Worm (Caenorhabditis elegans) whole organism, late embryonic: ENCODE data around the gene cpg-8.

Experiments
- C08G9.2 ChIP-seq: sonication (generic microtip); optimal IDR thresholded peaks from 2 replicates; lab custom pipeline; 2016; ENCODE audit warnings: mild to moderate bottlenecking, missing genetic modification characterization, moderate library complexity, missing compliant biosample characterization
- F13H6.1 ChIP-seq: sonication (generic microtip); optimal IDR thresholded peaks from 2 replicates; lab custom pipeline; 2016; ENCODE audit warnings: missing genetic modification characterization, missing compliant biosample characterization
- K02D7.2 ChIP-seq: sonication (generic microtip); optimal IDR thresholded peaks from 2 replicates; lab custom pipeline; 2017; ENCODE audit warnings: mild to moderate bottlenecking, missing genetic modification characterization, missing compliant biosample characterization
- K09A11.1 ChIP-seq: sonication (generic microtip); optimal IDR thresholded peaks from 2 replicates; lab custom pipeline; 2017; ENCODE audit warnings: antibody characterized with exemption, mild to moderate bottlenecking, missing genetic modification characterization, missing compliant biosample characterization; ENCODE audit not compliant: insufficient read depth
- T23F11.4 ChIP-seq: fragments of 200-800 bp; sonication (Bioruptor generic); optimal IDR thresholded peaks from 2 replicates; lab custom pipeline; 2018; ENCODE audit warnings: mild to moderate bottlenecking, missing genetic modification characterization, missing compliant biosample characterization
- Y22D7AL.16 ChIP-seq: sonication (generic microtip); optimal IDR thresholded peaks from 2 replicates; lab custom pipeline; 2016; ENCODE audit warnings: missing genetic modification characterization, missing compliant biosample characterization
- ceh-18 ChIP-seq: sonication (generic microtip); optimal IDR thresholded peaks from 2 replicates; lab custom pipeline; 2016; ENCODE audit warnings: missing genetic modification characterization, missing compliant biosample characterization
- ceh-22 ChIP-seq: sonication (generic microtip); optimal IDR thresholded peaks from 2 replicates; lab custom pipeline; 2017; ENCODE audit warnings: missing biosample characterization, missing genetic modification characterization
- ceh-24 ChIP-seq: sonication (generic microtip); optimal IDR thresholded peaks from 2 replicates; lab custom pipeline; 2016; ENCODE audit warnings: mild to moderate bottlenecking, missing genetic modification characterization, missing compliant biosample characterization
- ceh-34 ChIP-seq: sonication (generic microtip); optimal IDR thresholded peaks from 2 replicates; lab custom pipeline; 2016; ENCODE audit warnings: mild to moderate bottlenecking, missing genetic modification characterization, missing compliant biosample characterization
- ceh-45 ChIP-seq: fragments of 200-800 bp; sonication (Bioruptor generic); IDR thresholded peaks from 2 replicates; pipeline ENCODE4 v1.3.6; 2022; ENCODE audit warnings: missing genetic modification reagents, missing genetic modification characterization, missing compliant biosample characterization
- ceh-6 ChIP-seq: fragments of 200-800 bp; sonication (Bioruptor generic); optimal IDR thresholded peaks from 2 replicates; lab custom pipeline; 2018; ENCODE audit warnings: mild to moderate bottlenecking, missing genetic modification characterization, missing compliant biosample characterization
- ceh-9 ChIP-seq: sonication (generic microtip); optimal IDR thresholded peaks from 2 replicates; lab custom pipeline; 2016; ENCODE audit warnings: mild to moderate bottlenecking, missing genetic modification characterization, inconsistent platforms, missing compliant biosample characterization
- elt-2 ChIP-seq: sonication (generic microtip); optimal IDR thresholded peaks from 2 replicates; lab custom pipeline; 2016; ENCODE audit warnings: missing genetic modification reagents, missing genetic modification characterization, missing compliant biosample characterization
- ets-4 ChIP-seq: sonication (generic microtip); optimal IDR thresholded peaks from 2 replicates; lab custom pipeline; 2016; ENCODE audit warnings: missing genetic modification characterization, missing compliant biosample characterization
- eyg-1 ChIP-seq: sonication (generic microtip); optimal IDR thresholded peaks from 2 replicates; lab custom pipeline; 2016; ENCODE audit warnings: missing genotype, missing genetic modification characterization, missing compliant biosample characterization
- fkh-10 ChIP-seq: fragments of 150-350 bp; optimal IDR thresholded peaks from 2 replicates; lab custom pipeline; 2014; ENCODE audit warnings: missing biosample characterization, missing genetic modification reagents, missing genetic modification characterization
- hlh-13 ChIP-seq: fragments of 200-800 bp; sonication (Bioruptor generic); optimal IDR thresholded peaks from 2 replicates; lab custom pipeline; 2018; ENCODE audit warnings: mild to moderate bottlenecking, missing genetic modification characterization, missing compliant biosample characterization
- hlh-6 ChIP-seq: sonication (generic microtip); optimal IDR thresholded peaks from 2 replicates; lab custom pipeline; 2016; ENCODE audit warnings: missing genotype, missing genetic modification characterization, missing compliant biosample characterization
- hlh-8 ChIP-seq: sonication (generic microtip); optimal IDR thresholded peaks from 2 replicates; lab custom pipeline; 2016; ENCODE audit warnings: missing genotype, missing genetic modification characterization, missing compliant biosample characterization
- lim-6 ChIP-seq: sonication (generic microtip); optimal IDR thresholded peaks from 2 replicates; lab custom pipeline; 2016; ENCODE audit warnings: missing genetic modification characterization, missing compliant biosample characterization
- lin-11 ChIP-seq: fragments of 200-800 bp; sonication (Bioruptor generic); optimal IDR thresholded peaks from 2 replicates; lab custom pipeline; 2018; ENCODE audit warnings: mild to moderate bottlenecking, missing genetic modification characterization, missing compliant biosample characterization
- madf-2 ChIP-seq: sonication (generic microtip); optimal IDR thresholded peaks from 2 replicates; lab custom pipeline; 2017; ENCODE audit warnings: missing genetic modification characterization, missing compliant biosample characterization
- nfya-1 ChIP-seq: sonication (generic microtip); optimal IDR thresholded peaks from 2 replicates; lab custom pipeline; 2017; ENCODE audit warnings: missing genetic modification characterization, mild to moderate bottlenecking, missing compliant biosample characterization, antibody characterized with exemption, moderate library complexity
- nhr-11 ChIP-seq: fragments of 150-350 bp; optimal IDR thresholded peaks from 2 replicates; lab custom pipeline; 2014; ENCODE audit warnings: missing biosample characterization, missing genetic modification characterization
- npax-4 ChIP-seq: sonication (generic microtip); optimal IDR thresholded peaks from 2 replicates; lab custom pipeline; 2016; ENCODE audit warnings: missing genetic modification characterization, missing compliant biosample characterization
- odd-2 ChIP-seq: sonication (generic microtip); optimal IDR thresholded peaks from 2 replicates; lab custom pipeline; 2017; ENCODE audit warnings: antibody characterized with exemption, mild to moderate bottlenecking, missing genetic modification characterization, missing compliant biosample characterization
- pag-3 ChIP-seq: sonication (generic microtip); optimal IDR thresholded peaks from 2 replicates; lab custom pipeline; 2016; ENCODE audit warnings: missing compliant biosample characterization, missing genetic modification characterization, borderline replicate concordance
- pat-9 ChIP-seq: fragments of 200-800 bp; sonication (Bioruptor generic); optimal IDR thresholded peaks from 2 replicates; lab custom pipeline; 2018; ENCODE audit warnings: mild to moderate bottlenecking, missing genetic modification characterization, moderate library complexity, missing compliant biosample characterization
- pax-1 ChIP-seq: fragments of 150-350 bp; optimal IDR thresholded peaks from 2 replicates; lab custom pipeline; 2014; ENCODE audit warnings: missing biosample characterization, missing genetic modification characterization
- pha-4 ChIP-seq: fragments of 150-350 bp; optimal IDR thresholded peaks from 2 replicates; lab custom pipeline; 2018; ENCODE audit warnings: missing biosample characterization, missing genetic modification reagents, missing genetic modification characterization
- pros-1 ChIP-seq: fragments of 150-350 bp; optimal IDR thresholded peaks from 2 replicates; lab custom pipeline; 2014; ENCODE audit warnings: missing biosample characterization, missing genetic modification reagents, missing genetic modification characterization
- sdc-2 ChIP-seq: sonication (generic microtip); optimal IDR thresholded peaks from 2 replicates; lab custom pipeline; 2016; ENCODE audit warnings: missing genotype, missing genetic modification characterization, missing compliant biosample characterization
- syd-9 ChIP-seq: sonication (generic microtip); optimal IDR thresholded peaks from 2 replicates; lab custom pipeline; 2016; ENCODE audit warnings: mild to moderate bottlenecking, missing genetic modification characterization, moderate library complexity, missing compliant biosample characterization
- tbx-2 ChIP-seq: sonication (generic microtip); optimal IDR thresholded peaks from 2 replicates; lab custom pipeline; 2016; ENCODE audit warnings: missing genetic modification characterization, missing compliant biosample characterization
- unc-3 ChIP-seq, 2 experiments: fragments of 200-800 bp in 1 of 2; sonication (Bioruptor generic) in 1 of 2; sonication (generic microtip) in 1 of 2; conservative IDR thresholded peaks in 1 of 2; optimal IDR thresholded peaks in 1 of 2; 2 replicates each; pipeline versions ENCODE4 v1.3.6 to Lab custom; 2016 to 2022; ENCODE audit warnings: missing compliant biosample characterization in 2 of 2, missing genetic modification characterization in 2 of 2, missing genetic modification reagents in 1 of 2
- ztf-16 ChIP-seq: sonication (generic microtip); optimal IDR thresholded peaks from 2 replicates; lab custom pipeline; 2017; ENCODE audit warnings: missing genetic modification characterization, missing compliant biosample characterization

Gene cpg-8

ce11 chrV:4730075-4730474, 37.8 kb upstream of the cpg-8 start, which contains the start of gene tig-2:
tig-2 (minus strand) TSS chrV:4730161.
- no peak for TF ChIP-seq Y22D7AL.16 (tag; lab: Kevin White, UChicago)
- TF ChIP-seq ceh-18: peak; percentile 48
- TF ChIP-seq nfya-1 (tag; lab: Kevin White, UChicago): peak; percentile 23
- TF ChIP-seq hlh-6 (tag; lab: Kevin White, UChicago): no peak
- peak; percentile 8 for TF ChIP-seq tbx-2 (tag; lab: Kevin White, UChicago)

ce11 chrV:4724453-4724852, 32.2 kb upstream of the cpg-8 start, which contains the start of gene F39G3.4:
F39G3.4 (plus strand) TSS chrV:4724753.
- TF ChIP-seq lin-11 (tag; lab: Kevin White, UChicago): no peak
- TF ChIP-seq unc-3 (GFP tag; conservative IDR thresholded peaks at IDR 0.05; lab: Robert Waterston, UW): no peak
- TF ChIP-seq unc-3 (tag; optimal IDR thresholded peaks at IDR 0.05; lab: Kevin White, UChicago): no peak
- TF ChIP-seq ceh-45: no peak
- TF ChIP-seq ceh-34 (tag; lab: Kevin White, UChicago): no peak
- no peak for TF ChIP-seq ceh-9 (tag; lab: Kevin White, UChicago)
- no peak for TF ChIP-seq pax-1 (tag; lab: Kevin White, UChicago)
- no peak for TF ChIP-seq C08G9.2 (tag; lab: Kevin White, UChicago)
- TF ChIP-seq ceh-18: no peak
- no peak for TF ChIP-seq hlh-6 (tag; lab: Kevin White, UChicago)
- no peak for TF ChIP-seq ceh-24
- TF ChIP-seq Y22D7AL.16 (tag; lab: Kevin White, UChicago): no peak
- no peak for TF ChIP-seq pha-4
- TF ChIP-seq K09A11.1: no peak
- no peak for TF ChIP-seq odd-2 (tag; lab: Kevin White, UChicago)
- TF ChIP-seq npax-4 (tag; lab: Kevin White, UChicago): no peak
- no peak for TF ChIP-seq F13H6.1
- no peak for TF ChIP-seq pag-3 (tag; lab: Kevin White, UChicago)
- TF ChIP-seq pat-9 (tag; lab: Kevin White, UChicago): no peak
- TF ChIP-seq K02D7.2 (tag; lab: Kevin White, UChicago): no peak

ce11 chrV:4722314-4722713, 30.1 kb upstream of the cpg-8 start, which contains the start of gene F39G3.5:
F39G3.5 (plus strand) TSS chrV:4722614.
- TF ChIP-seq nhr-11 (tag; lab: Kevin White, UChicago) (no peak), madf-2 (tag; lab: Kevin White, UChicago) (no peak), ceh-45 (no peak), T23F11.4 (GFP tag; lab: Kevin White, UChicago) (no peak), eyg-1 (tag; lab: Kevin White, UChicago) (no peak), hlh-8 (tag; lab: Kevin White, UChicago) (no peak), lin-11 (tag; lab: Kevin White, UChicago) (no peak), ets-4 (tag; lab: Kevin White, UChicago) (no peak), pax-1 (tag; lab: Kevin White, UChicago) (no peak), fkh-10 (GFP tag; lab: Kevin White, UChicago) (no peak), pros-1 (no peak), ceh-6 (GFP tag; lab: Kevin White, UChicago) (no peak), syd-9 (tag; lab: Kevin White, UChicago) (no peak), sdc-2 (tag; lab: Kevin White, UChicago) (no peak), ztf-16 (no peak), ceh-18 (no peak), hlh-13 (GFP tag; lab: Kevin White, UChicago) (no peak)

DNA sequence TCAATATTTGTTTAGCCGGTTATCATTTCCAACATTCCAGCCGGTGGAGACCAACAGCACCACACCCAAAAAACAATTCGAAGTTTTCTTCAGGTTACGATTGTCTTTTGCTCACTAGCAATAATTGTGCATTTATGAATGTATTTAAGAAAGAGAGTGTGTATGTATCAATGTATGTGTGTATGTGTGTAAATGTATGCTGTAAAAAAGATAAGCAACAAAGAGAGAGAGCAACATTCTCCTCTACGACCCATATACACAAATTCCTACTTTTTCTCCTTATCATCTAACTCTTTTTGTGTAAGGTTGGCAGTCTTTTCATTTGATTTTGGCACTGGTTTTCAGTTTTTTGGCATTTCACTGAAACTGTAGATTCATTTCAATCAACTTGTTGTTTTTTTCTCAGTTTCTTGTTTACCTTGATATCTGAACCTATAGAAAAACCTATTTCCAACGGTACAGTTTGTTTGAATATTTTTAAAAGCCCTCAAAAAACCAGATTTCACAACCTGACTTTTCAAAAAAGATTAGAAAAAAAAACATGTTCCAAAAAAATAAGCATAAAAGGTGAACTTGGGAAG, 28.7 kb upstream of the cpg-8 start:
- TF ChIP-seq lim-6 (tag; lab: Kevin White, UChicago) (no peak), elt-2 (peak; percentile 58), ceh-22 (tag; lab: Kevin White, UChicago) (no peak)
